Worm (Caenorhabditis elegans) whole organism, midembryonic: ENCODE results near the gene zim-3.

Experiments used
- ref-1 ChIP-seq: fragments of 200-800 bp; sonication (Bioruptor generic); conservative IDR thresholded peaks from 2 replicates; pipeline ENCODE4 v1.3.6; 2022; ENCODE audit warnings: missing genetic modification reagents, missing genetic modification characterization, missing compliant biosample characterization
- ztf-23 ChIP-seq: fragments of 200-800 bp; sonication (Bioruptor generic); IDR thresholded peaks from 2 replicates; pipeline ENCODE4 v1.3.6; 2022; ENCODE audit warnings: missing genetic modification reagents, missing genetic modification characterization, missing compliant biosample characterization
- ztf-29 ChIP-seq: fragments of 200-800 bp; sonication (Bioruptor generic); IDR thresholded peaks from 2 replicates; pipeline ENCODE4 v1.3.6; 2022; ENCODE audit warnings: missing genetic modification reagents, missing genetic modification characterization, missing compliant biosample characterization

DNA sequence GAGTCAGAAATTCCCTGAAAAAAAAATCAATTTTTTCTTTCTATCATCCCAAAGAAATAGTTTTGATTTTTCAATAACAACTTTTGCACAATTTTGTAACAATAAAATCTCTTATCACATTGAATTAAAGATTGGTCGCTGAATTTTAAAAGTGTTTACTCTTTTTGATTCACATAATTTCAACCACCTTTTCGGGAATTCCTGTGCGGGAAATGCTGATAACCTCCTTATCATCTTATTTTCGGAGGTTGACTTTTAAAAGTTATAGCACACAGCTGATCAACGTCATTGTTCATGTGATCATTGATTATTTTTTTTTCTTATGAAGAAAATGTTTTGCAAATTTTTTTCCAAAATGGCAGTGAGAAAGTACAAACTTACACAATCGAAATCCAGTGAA, 15.2 kb upstream of the zim-3 start:
- TF ChIP-seq ztf-29 (GFP tag; lab: Robert Waterston, UW) (no peak), ztf-23 (GFP tag; lab: Robert Waterston, UW) (no peak), ref-1 (no peak)
